Fruit fly (Drosophila melanogaster): ENCODE measurements around the gene CG14212.

Gene CG14212

DNA sequence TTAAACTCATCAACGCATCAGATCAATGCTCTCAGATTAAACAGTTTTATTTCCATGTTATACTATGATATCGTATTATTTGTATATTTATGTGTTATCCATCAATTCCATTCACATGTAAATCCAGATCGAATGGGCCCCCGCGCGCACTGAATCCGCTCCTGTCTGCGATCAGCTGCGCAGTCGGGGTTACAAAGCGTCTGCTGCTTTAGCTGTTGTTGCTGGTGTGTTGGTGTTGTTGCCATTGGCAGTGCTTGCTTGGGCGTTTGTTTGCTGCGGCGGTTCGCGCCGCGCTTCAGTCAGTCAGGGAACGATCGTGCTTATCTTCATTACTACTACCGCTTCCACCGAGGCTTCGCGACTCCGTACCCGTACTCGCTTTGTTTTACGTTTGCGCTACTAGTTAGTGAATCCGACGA lies 41.5 kb downstream of the CG14212 start, which contains the start of gene Zw (continued):
- no peak for TF ChIP-seq CG10631 (GFP tag; optimal IDR thresholded peaks at IDR 0.05)
- TF ChIP-seq dsx (GFP tag; optimal IDR thresholded peaks at IDR 0.05; ENCODE audit: poor library complexity, severe bottlenecking) = peak; percentile 6
- peak; percentile 40 for TF ChIP-seq CG10669 (GFP tag; optimal IDR thresholded peaks at IDR 0.05)
- peak; percentile 39 for TF ChIP-seq CG6808 (GFP tag; optimal IDR thresholded peaks at IDR 0.05)
- TF ChIP-seq achi (GFP tag; optimal IDR thresholded peaks at IDR 0.05) = peak; percentile 43
- peak; percentile 41 for TF ChIP-seq acj6 (GFP tag; optimal IDR thresholded peaks at IDR 0.05)
- no peak for TF ChIP-seq CG9139 (GFP tag; optimal IDR thresholded peaks at IDR 0.05)
- peak; percentile 49 for TF ChIP-seq Sox102F (GFP tag; optimal IDR thresholded peaks at IDR 0.05)
- TF ChIP-seq Hr38 (GFP tag; optimal IDR thresholded peaks at IDR 0.05) = no peak
- TF ChIP-seq Smox (GFP tag; optimal IDR thresholded peaks at IDR 0.05) = peak; percentile 57
- TF ChIP-seq Met (GFP tag; optimal IDR thresholded peaks at IDR 0.05) = peak; percentile 72
- no peak for TF ChIP-seq CG6276 (GFP tag; optimal IDR thresholded peaks at IDR 0.05)
- TF ChIP-seq fd85E (GFP tag; optimal IDR thresholded peaks at IDR 0.05) = no peak
- TF ChIP-seq CG3919 (GFP tag; optimal IDR thresholded peaks at IDR 0.05) = peak; percentile 49
- peak; percentile 49; the same call in 1 of the 2 replicates for TF ChIP-seq Gug (GFP tag; IDR thresholded peaks at IDR 0.05)
- TF ChIP-seq CG7368 (GFP tag; optimal IDR thresholded peaks at IDR 0.05) = peak; percentile 4
- no peak for TF ChIP-seq Blimp-1 (GFP tag; optimal IDR thresholded peaks at IDR 0.05)

- TF ChIP-seq acj6 (GFP tag; optimal IDR thresholded peaks at IDR 0.05) (no peak), Blimp-1 (GFP tag; optimal IDR thresholded peaks at IDR 0.05) (peak; percentile 25), CG31627 (GFP tag; optimal IDR thresholded peaks at IDR 0.05) (no peak), CG1621 (tag; optimal IDR thresholded peaks at IDR 0.05) (no peak), svp (GFP tag) (peak; percentile 74), CG6854 (GFP tag; optimal IDR thresholded peaks at IDR 0.05) (no peak), CG15336 (GFP tag; IDR thresholded peaks at IDR 0.05) (no peak), CG6792 (GFP tag; optimal IDR thresholded peaks at IDR 0.05) (no peak), dac (GFP tag; optimal IDR thresholded peaks at IDR 0.05) (no peak), CG10631 (GFP tag; optimal IDR thresholded peaks at IDR 0.05) (no peak), CG32006 (GFP tag; optimal IDR thresholded peaks at IDR 0.05) (no peak), Eip78C (GFP tag) (no peak), Met (GFP tag; optimal IDR thresholded peaks at IDR 0.05) (no peak), ss (GFP tag; optimal IDR thresholded peaks at IDR 0.05) (no peak)
Measured at dm6 chrX:19667444-19668104, 42.1 kb downstream of the CG14212 start.

- peak; percentile 99 for TF ChIP-seq CG10631 (GFP tag; optimal IDR thresholded peaks at IDR 0.05)
- TF ChIP-seq CG3919 (GFP tag; optimal IDR thresholded peaks at IDR 0.05) = peak; percentile 99
- TF ChIP-seq salr (GFP tag; optimal IDR thresholded peaks at IDR 0.05) = peak; percentile 94 to 97
- TF ChIP-seq CG15336 (GFP tag; IDR thresholded peaks at IDR 0.05) = peak; percentile 97
- peak; percentile 97 for TF ChIP-seq CG8119 (GFP tag; IDR thresholded peaks at IDR 0.05)
- TF ChIP-seq CG4318 (GFP tag; optimal IDR thresholded peaks at IDR 0.05) = peak; percentile 95
- peak; percentile 100 for TF ChIP-seq svp (GFP tag)
- peak; percentile 95 for TF ChIP-seq spab (GFP tag; optimal IDR thresholded peaks at IDR 0.05)
- TF ChIP-seq ss (GFP tag; optimal IDR thresholded peaks at IDR 0.05) = peak; percentile 97 to 98
- TF ChIP-seq Ets21C (GFP tag; optimal IDR thresholded peaks at IDR 0.05) = peak; percentile 99
- peak; percentile 96 for TF ChIP-seq dsx (GFP tag; optimal IDR thresholded peaks at IDR 0.05; ENCODE audit: poor library complexity, severe bottlenecking)
- TF ChIP-seq CG8319 (GFP tag; optimal IDR thresholded peaks at IDR 0.05) = peak; percentile 98
- peak; percentile 96 for TF ChIP-seq CG9139 (GFP tag; optimal IDR thresholded peaks at IDR 0.05)
- peak; percentile 98 for TF ChIP-seq CG34406 (GFP tag; optimal IDR thresholded peaks at IDR 0.05)
- peak; percentile 96 for TF ChIP-seq dac (GFP tag; optimal IDR thresholded peaks at IDR 0.05)
- TF ChIP-seq fd85E (GFP tag; optimal IDR thresholded peaks at IDR 0.05) = peak; percentile 96
- peak; percentile 90 for TF ChIP-seq CG11294 (GFP tag; IDR thresholded peaks at IDR 0.05)
- TF ChIP-seq CG6854 (GFP tag; optimal IDR thresholded peaks at IDR 0.05) = peak; percentile 98
- TF ChIP-seq Gug (GFP tag; IDR thresholded peaks at IDR 0.05) = peak; percentile 97
- peak; percentile 99 for TF ChIP-seq CG6163 (GFP tag; IDR thresholded peaks at IDR 0.05)
- peak; percentile 97 for TF ChIP-seq Hr4 (GFP tag; optimal IDR thresholded peaks at IDR 0.05)
- TF ChIP-seq CG6276 (GFP tag; optimal IDR thresholded peaks at IDR 0.05) = peak; percentile 88
- TF ChIP-seq Lpt (GFP tag; optimal IDR thresholded peaks at IDR 0.05) = peak; percentile 98
- TF ChIP-seq CG6792 (GFP tag; optimal IDR thresholded peaks at IDR 0.05) = peak; percentile 99
- peak; percentile 97 for TF ChIP-seq CG32006 (GFP tag; optimal IDR thresholded peaks at IDR 0.05)
- peak; percentile 100 for TF ChIP-seq Eip78C (GFP tag)
- TF ChIP-seq cyc (GFP tag; optimal IDR thresholded peaks at IDR 0.05) = peak; percentile 99
- peak; percentile 96 for TF ChIP-seq Ets96B (tag; optimal IDR thresholded peaks at IDR 0.05)
- TF ChIP-seq Blimp-1 (GFP tag; optimal IDR thresholded peaks at IDR 0.05) = peak; percentile 94
- TF ChIP-seq topi (GFP tag; optimal IDR thresholded peaks at IDR 0.05) = peak; percentile 99
- TF ChIP-seq Eip93F (GFP tag; optimal IDR thresholded peaks at IDR 0.05) = peak; percentile 99
- peak; percentile 98 for TF ChIP-seq CG11902 (GFP tag; optimal IDR thresholded peaks at IDR 0.05)
- peak; percentile 99 for TF ChIP-seq OdsH (GFP tag; optimal IDR thresholded peaks at IDR 0.05)
Measured at dm6 chrX:19668405-19668804, 42.9 kb downstream of the CG14212 start.
